Worm (Caenorhabditis elegans) whole organism, L1 larva: ENCODE data around the gene bigr-1.

Experiments
- alr-1 ChIP-seq: fragments of 200-800 bp; sonication (Bioruptor generic); optimal IDR thresholded peaks from 2 replicates; lab custom pipeline; 2018; ENCODE audit warnings: borderline replicate concordance, mild to moderate bottlenecking, missing genetic modification characterization, missing compliant biosample characterization
- blmp-1 ChIP-seq: fragments of 150-350 bp; optimal IDR thresholded peaks from 2 replicates; lab custom pipeline; 2014; ENCODE audit warnings: missing biosample characterization, missing genetic modification characterization
- ceh-63 ChIP-seq: fragments of 200-800 bp; sonication (Bioruptor generic); optimal IDR thresholded peaks from 2 replicates; lab custom pipeline; 2018; ENCODE audit warnings: mild to moderate bottlenecking, missing genetic modification characterization, missing compliant biosample characterization
- ces-1 ChIP-seq: fragments of 150-350 bp; optimal IDR thresholded peaks from 2 replicates; lab custom pipeline; 2014; ENCODE audit warnings: missing biosample characterization, missing genetic modification reagents, missing genetic modification characterization
- dsc-1 ChIP-seq: sonication (generic microtip); optimal IDR thresholded peaks from 2 replicates; lab custom pipeline; 2016; ENCODE audit warnings: mild to moderate bottlenecking, missing genetic modification characterization, missing compliant biosample characterization
- efl-3 ChIP-seq: fragments of 200-800 bp; sonication (Bioruptor generic); optimal IDR thresholded peaks from 2 replicates; lab custom pipeline; 2018; ENCODE audit warnings: mild to moderate bottlenecking, missing genetic modification characterization, missing compliant biosample characterization
- elt-2 ChIP-seq: sonication (generic microtip); optimal IDR thresholded peaks from 2 replicates; lab custom pipeline; 2016; ENCODE audit warnings: missing genetic modification characterization, mild to moderate bottlenecking, inconsistent platforms, missing compliant biosample characterization, missing genetic modification reagents
- ets-5 ChIP-seq: fragments of 200-800 bp; sonication (Bioruptor generic); IDR thresholded peaks from 2 replicates; pipeline ENCODE4 v1.3.6; 2022; ENCODE audit warnings: missing genetic modification characterization, missing compliant biosample characterization
- fkh-4 ChIP-seq: sonication (generic microtip); optimal IDR thresholded peaks from 2 replicates; lab custom pipeline; 2016; ENCODE audit warnings: missing compliant biosample characterization, missing genetic modification characterization, borderline replicate concordance
- fkh-8 ChIP-seq: sonication (generic microtip); optimal IDR thresholded peaks from 2 replicates; lab custom pipeline; 2016; ENCODE audit warnings: mild to moderate bottlenecking, missing genetic modification characterization, missing compliant biosample characterization
- grh-1 ChIP-seq: fragments of 200-800 bp; sonication (Bioruptor generic); IDR thresholded peaks from 2 replicates; pipeline ENCODE4 v1.3.6; 2022; ENCODE audit warnings: missing genetic modification reagents, missing genetic modification characterization, missing compliant biosample characterization
- hlh-4 ChIP-seq: sonication (generic microtip); optimal IDR thresholded peaks from 2 replicates; lab custom pipeline; 2016; ENCODE audit warnings: mild to moderate bottlenecking, missing genetic modification characterization, missing compliant biosample characterization
- irx-1 ChIP-seq: sonication (generic microtip); optimal IDR thresholded peaks from 2 replicates; lab custom pipeline; 2016; ENCODE audit warnings: missing genetic modification characterization, missing compliant biosample characterization
- isw-1 ChIP-seq: fragments of 200-800 bp; sonication (Bioruptor generic); IDR thresholded peaks from 2 replicates; pipeline ENCODE4 v1.3.6; 2022; ENCODE audit warnings: missing genetic modification characterization, missing compliant biosample characterization
- jun-1 ChIP-seq: fragments of 150-350 bp; optimal IDR thresholded peaks from 2 replicates; lab custom pipeline; 2014; ENCODE audit warnings: missing biosample characterization, missing genetic modification reagents, missing genetic modification characterization
- lin-13 ChIP-seq: fragments of 150-350 bp; optimal IDR thresholded peaks from 2 replicates; lab custom pipeline; 2014; ENCODE audit warnings: missing biosample characterization, missing genetic modification reagents, missing genetic modification characterization
- lin-14 ChIP-seq: fragments of 200-800 bp; sonication (Bioruptor generic); optimal IDR thresholded peaks from 2 replicates; lab custom pipeline; 2018; ENCODE audit warnings: mild to moderate bottlenecking, missing genetic modification characterization, moderate library complexity, missing compliant biosample characterization
- lin-15B ChIP-seq: fragments of 150-350 bp; sonication (generic microtip); optimal IDR thresholded peaks from 3 replicates; lab custom pipeline; 2014; ENCODE audit warnings: missing biosample characterization, missing genetic modification characterization
- lin-35 ChIP-seq, 2 experiments: fragments of 150-350 bp; optimal IDR thresholded peaks; 2 replicates each; lab custom pipeline; 2014; ENCODE audit warnings: missing biosample characterization in 2 of 2, missing genetic modification characterization in 2 of 2, missing genetic modification reagents in 2 of 2
- lin-39 ChIP-seq: fragments of 150-350 bp; optimal IDR thresholded peaks from 2 replicates; lab custom pipeline; 2014; ENCODE audit warnings: missing biosample characterization, missing genetic modification reagents, missing genetic modification characterization
- lir-3 ChIP-seq: sonication (generic microtip); optimal IDR thresholded peaks from 2 replicates; lab custom pipeline; 2016; ENCODE audit warnings: mild to moderate bottlenecking, missing genetic modification characterization, moderate library complexity, missing compliant biosample characterization; ENCODE audit not compliant: poor library complexity
- mef-2 ChIP-seq: fragments of 150-350 bp; optimal IDR thresholded peaks from 2 replicates; lab custom pipeline; 2014; ENCODE audit warnings: missing biosample characterization, missing genetic modification characterization
- mep-1 ChIP-seq: fragments of 150-350 bp; optimal IDR thresholded peaks from 2 replicates; lab custom pipeline; 2014; ENCODE audit warnings: missing biosample characterization, missing genetic modification characterization
- nhr-11 ChIP-seq: fragments of 150-350 bp; optimal IDR thresholded peaks from 2 replicates; lab custom pipeline; 2014; ENCODE audit warnings: missing biosample characterization, missing genetic modification characterization
- nhr-20 ChIP-seq: sonication (generic microtip); optimal IDR thresholded peaks from 2 replicates; lab custom pipeline; 2016; ENCODE audit warnings: mild to moderate bottlenecking, missing genetic modification characterization, missing compliant biosample characterization
- nhr-71 ChIP-seq: sonication (generic microtip); optimal IDR thresholded peaks from 2 replicates; lab custom pipeline; 2016; ENCODE audit warnings: mild to moderate bottlenecking, missing genetic modification characterization, moderate library complexity, missing compliant biosample characterization
- nhr-77 ChIP-seq: fragments of 150-350 bp; optimal IDR thresholded peaks from 2 replicates; lab custom pipeline; 2014; ENCODE audit warnings: missing biosample characterization, missing genetic modification characterization
- nhr-85 ChIP-seq: sonication (generic microtip); peaks from one replicate; lab custom pipeline; 2016; ENCODE audit warnings: missing genetic modification characterization, inconsistent platforms, missing compliant biosample characterization
- nhr-90 ChIP-seq: sonication (generic microtip); optimal IDR thresholded peaks from 2 replicates; lab custom pipeline; 2016; ENCODE audit warnings: mild to moderate bottlenecking, missing genetic modification characterization, missing compliant biosample characterization; ENCODE audit not compliant: poor library complexity
- pag-3 ChIP-seq: sonication (generic microtip); optimal IDR thresholded peaks from 2 replicates; lab custom pipeline; 2017; ENCODE audit warnings: missing genetic modification characterization, mild to moderate bottlenecking, missing compliant biosample characterization, antibody characterized with exemption, borderline replicate concordance; ENCODE audit not compliant: insufficient read depth
- pax-3 ChIP-seq: fragments of 200-800 bp; sonication (Bioruptor generic); optimal IDR thresholded peaks from 2 replicates; lab custom pipeline; 2018; ENCODE audit warnings: mild to moderate bottlenecking, missing genetic modification characterization, moderate library complexity, missing compliant biosample characterization
- snu-23 ChIP-seq: sonication (generic microtip); optimal IDR thresholded peaks from 2 replicates; lab custom pipeline; 2016; ENCODE audit warnings: missing genetic modification characterization, missing compliant biosample characterization
- sptf-1 ChIP-seq: fragments of 150-350 bp; optimal IDR thresholded peaks from 2 replicates; lab custom pipeline; 2014; ENCODE audit warnings: missing biosample characterization, missing genetic modification characterization
- vab-15 ChIP-seq: sonication (generic microtip); optimal IDR thresholded peaks from 2 replicates; lab custom pipeline; 2017; ENCODE audit warnings: missing genotype, mild to moderate bottlenecking, missing genetic modification characterization, missing compliant biosample characterization
- ztf-11 ChIP-seq, 2 experiments: sonication (generic microtip); optimal IDR thresholded peaks; 2 replicates each; lab custom pipeline; 2016 to 2017; ENCODE audit warnings: missing genetic modification characterization in 2 of 2, missing biosample characterization in 1 of 2, missing compliant biosample characterization in 1 of 2

bigr-1 gene

DNA sequence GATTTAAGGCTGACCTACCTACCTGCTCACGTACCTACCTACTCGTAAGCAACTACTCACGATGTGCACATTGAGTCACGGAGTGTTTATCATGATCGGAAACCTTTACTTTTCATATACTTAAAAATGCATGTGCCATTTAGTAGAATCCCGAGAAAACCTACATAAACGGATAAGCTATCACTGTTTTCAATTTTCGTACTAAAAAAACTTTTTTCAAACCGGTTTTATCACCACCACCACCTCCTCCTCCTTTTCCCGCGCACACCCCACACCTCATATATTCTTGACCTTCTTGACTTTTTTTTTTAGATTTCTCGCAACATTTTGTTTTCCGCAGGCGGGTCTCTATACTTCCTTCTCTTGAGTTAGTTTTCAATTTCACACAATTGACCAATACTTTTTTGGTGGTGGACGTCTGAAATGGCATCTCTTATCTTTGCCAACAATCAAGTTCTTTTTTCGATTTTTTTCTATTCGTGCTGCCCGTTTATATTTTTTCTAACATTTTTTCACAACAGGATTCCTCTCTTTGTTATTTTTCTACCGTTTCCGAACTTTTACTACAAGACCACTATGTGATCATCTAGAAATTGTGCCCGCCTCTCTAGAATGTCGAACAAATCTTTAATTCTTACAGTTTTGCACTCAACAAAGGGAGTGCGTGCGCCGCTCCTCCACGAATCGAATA lies 21.3 kb downstream of the bigr-1 start, which contains the start of gene srap-1:
TSS of gene srap-1 (plus strand) at position 641 of the 691 bp plus-strand sequence.
- peak; percentile 68 for TF ChIP-seq nhr-85
- peak; percentile 48 for TF ChIP-seq blmp-1 (tag; lab: Kevin White, UChicago)
- TF ChIP-seq lin-14 = peak; percentile 8
- peak; percentile 56 for TF ChIP-seq grh-1 (GFP tag; lab: Robert Waterston, UW)
- no peak for TF ChIP-seq sptf-1 (tag; lab: Kevin White, UChicago)

DNA sequence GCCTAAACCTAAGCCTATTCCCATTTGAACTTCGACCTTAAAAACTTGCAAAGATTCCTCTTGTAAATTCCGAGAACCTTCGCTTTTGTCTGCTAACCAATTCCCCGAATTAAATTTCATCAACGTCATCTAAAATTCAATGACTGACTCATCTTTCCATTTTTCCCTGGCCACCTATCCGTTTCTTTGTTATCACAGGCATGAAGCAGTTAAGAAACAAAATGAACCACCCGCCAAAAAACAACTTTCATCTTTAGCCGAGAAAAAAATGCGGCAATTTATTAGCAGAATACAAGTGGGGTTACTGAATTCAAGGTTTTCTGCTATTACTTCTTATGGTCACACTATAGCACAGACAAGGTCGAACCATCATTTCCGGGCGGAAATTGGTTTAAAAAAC lies 23.3 kb downstream of the bigr-1 start:
- TF ChIP-seq lin-39 (tag; lab: Kevin White, UChicago) (no peak), irx-1 (tag; lab: Kevin White, UChicago) (no peak), alr-1 (tag; lab: Kevin White, UChicago) (no peak), efl-3 (GFP tag; lab: Kevin White, UChicago) (no peak), nhr-71 (tag; lab: Kevin White, UChicago) (no peak), blmp-1 (tag; lab: Kevin White, UChicago) (peak; percentile 54), ceh-63 (no peak), ces-1 (GFP tag; lab: Kevin White, UChicago) (no peak), pax-3 (tag; lab: Kevin White, UChicago) (no peak), mep-1 (tag; lab: Kevin White, UChicago) (no peak), ets-5 (GFP tag; lab: Robert Waterston, UW) (no peak), lin-15B (tag; lab: Kevin White, UChicago) (no peak), nhr-11 (tag; lab: Kevin White, UChicago) (no peak), fkh-8 (no peak), jun-1 (tag; lab: Kevin White, UChicago) (no peak), nhr-77 (no peak), nhr-20 (tag; lab: Kevin White, UChicago) (no peak), nhr-90 (tag; lab: Kevin White, UChicago) (no peak), dsc-1 (tag; lab: Kevin White, UChicago) (no peak), ztf-11 (tag; optimal IDR thresholded peaks at IDR 0.05; lab: Kevin White, UChicago) (no peak), nhr-85 (peak; percentile 70), pag-3 (tag; lab: Kevin White, UChicago) (no peak), mef-2 (tag; lab: Kevin White, UChicago) (no peak), lin-14 (peak; percentile 35), elt-2 (tag; lab: Kevin White, UChicago) (no peak)

DNA sequence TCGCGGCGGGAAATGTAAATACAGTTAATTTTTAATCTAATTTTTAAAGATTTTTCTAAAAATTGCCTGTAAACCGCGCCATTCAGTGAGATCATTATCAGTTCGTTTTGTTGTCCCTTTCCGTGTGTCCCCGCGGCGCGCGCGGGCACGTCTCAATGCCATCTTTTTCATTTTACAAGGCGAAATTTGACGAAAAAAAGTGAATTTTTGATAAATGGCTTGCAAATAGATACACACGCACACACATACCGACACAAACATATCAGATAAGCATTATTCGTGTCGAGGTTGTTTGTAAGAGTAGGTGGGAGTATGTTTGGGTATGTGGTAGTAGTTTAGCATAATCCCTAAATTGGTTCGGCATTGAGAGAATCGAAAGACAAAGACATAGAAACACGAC lies 24.3 kb downstream of the bigr-1 start:
- TF ChIP-seq lin-13 (GFP tag; lab: Kevin White, UChicago) (no peak), nhr-85 (peak; percentile 92), snu-23 (peak; percentile 17), irx-1 (tag; lab: Kevin White, UChicago) (no peak), lir-3 (tag; lab: Kevin White, UChicago) (no peak), ces-1 (GFP tag; lab: Kevin White, UChicago) (no peak), mep-1 (tag; lab: Kevin White, UChicago) (peak; percentile 9), blmp-1 (tag; lab: Kevin White, UChicago) (peak; percentile 96), lin-14 (peak; percentile 70), lin-39 (tag; lab: Kevin White, UChicago) (no peak), fkh-4 (no peak)
- TF ChIP-seq, all 84 proteins: peak for 5

DNA sequence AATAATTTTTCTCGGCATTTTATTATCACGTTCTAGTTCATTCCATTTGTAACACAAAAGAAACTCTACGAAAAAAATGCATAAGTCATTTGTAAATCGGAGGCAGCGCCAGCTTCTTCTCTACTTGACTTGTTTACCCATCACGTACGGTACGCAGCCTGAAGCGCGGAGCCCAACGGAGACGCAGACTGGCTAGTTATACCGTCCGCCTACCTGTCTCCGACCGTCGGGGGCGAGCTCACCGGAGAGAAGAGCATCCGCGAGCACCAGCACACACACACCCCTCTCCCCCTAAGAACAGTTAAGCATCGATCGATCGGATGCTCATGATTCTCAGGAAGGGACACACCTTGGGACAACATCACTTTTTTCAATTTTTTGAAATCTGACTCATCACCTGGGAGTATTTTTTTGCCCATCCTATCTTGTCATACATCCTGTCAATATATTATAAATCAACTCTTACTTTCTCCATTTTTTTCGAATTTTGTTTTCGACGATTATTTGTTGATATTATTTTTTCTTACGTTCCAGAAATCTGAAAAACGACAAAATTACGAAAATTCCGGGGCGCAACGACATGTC lies 40.4 kb downstream of the bigr-1 start, which contains the start of gene plpr-1:
TSS of gene plpr-1 (plus strand) at position 535 of the 585 bp plus-strand sequence.
- TF ChIP-seq vab-15 (tag; lab: Kevin White, UChicago) (no peak), lin-35 (GFP tag; optimal IDR thresholded peaks at IDR 0.05; lab: Kevin White, UChicago) (no peak), isw-1 (GFP tag; lab: Robert Waterston, UW) (no peak), nhr-77 (no peak), nhr-11 (tag; lab: Kevin White, UChicago) (no peak), hlh-4 (tag; lab: Kevin White, UChicago) (no peak)
- TF ChIP-seq, all 84 proteins: peak for 0
